Worm (Caenorhabditis elegans): Measurements from ENCODE around the gene F14H3.12.

DNA sequence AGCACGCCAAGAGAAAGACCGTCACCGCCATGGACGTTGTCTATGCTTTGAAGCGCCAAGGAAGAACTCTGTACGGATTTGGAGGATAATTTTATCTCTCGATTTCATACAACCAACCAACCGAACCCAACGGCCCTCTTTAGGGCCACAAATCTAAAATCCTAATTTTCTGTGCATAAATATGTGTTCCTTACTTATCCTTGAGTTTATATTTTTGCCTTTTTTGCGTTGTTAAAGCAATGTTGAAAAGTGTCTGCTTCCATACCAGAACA, 32.4 kb downstream of the F14H3.12 start:
- TF ChIP-seq ama-1 (optimal IDR thresholded peaks at IDR 0.05) (no peak), ama-1 (GFP tag; optimal IDR thresholded peaks at IDR 0.05) (no peak), atf-7 (tag; optimal IDR thresholded peaks at IDR 0.05) (no peak), snpc-4 (GFP tag; optimal IDR thresholded peaks at IDR 0.05) (no peak), snpc-4 (tag; optimal IDR thresholded peaks at IDR 0.05) (no peak), fkh-3 (tag; optimal IDR thresholded peaks at IDR 0.05) (no peak), ceh-91 (GFP tag; IDR thresholded peaks at IDR 0.05) (no peak), ztf-28 (GFP tag; IDR thresholded peaks at IDR 0.05) (no peak), ztf-18 (tag; optimal IDR thresholded peaks at IDR 0.05) (no peak), unc-62 (GFP tag; optimal IDR thresholded peaks at IDR 0.05) (no peak), gei-17 (GFP tag; optimal IDR thresholded peaks at IDR 0.05) (no peak), him-1 (tag; optimal IDR thresholded peaks at IDR 0.05) (no peak), tlf-1 (GFP tag; optimal IDR thresholded peaks at IDR 0.05) (no peak), lag-1 (GFP tag; IDR thresholded peaks at IDR 0.05) (no peak)
